Fruit fly (Drosophila melanogaster) whole organism, prepupa: ENCODE data around the gene Rala.

ENCODE experiments used
- CG10631 ChIP-seq: fragments of 200-800 bp; sonication (Bioruptor generic); optimal IDR thresholded peaks from 2 replicates; lab custom pipeline; 2016; ENCODE audit warnings: missing biosample characterization, missing genetic modification characterization
- CG10669 ChIP-seq: fragments of 200-800 bp; sonication (Bioruptor generic); optimal IDR thresholded peaks from 3 replicates; lab custom pipeline; 2018; ENCODE audit warnings: missing biosample characterization, mild to moderate bottlenecking, missing genetic modification characterization, moderate library complexity
- CG1621 ChIP-seq: fragments of 200-800 bp; sonication (Bioruptor generic); optimal IDR thresholded peaks from 3 replicates; lab custom pipeline; 2018; ENCODE audit warnings: missing biosample characterization, mild to moderate bottlenecking, missing genetic modification characterization
- CG16779 ChIP-seq: fragments of 200-800 bp; sonication (Bioruptor generic); optimal IDR thresholded peaks from 3 replicates; lab custom pipeline; 2017; ENCODE audit warnings: missing biosample characterization, mild to moderate bottlenecking, missing genetic modification characterization
- CG3032 ChIP-seq: fragments of 200-800 bp; optimal IDR thresholded peaks from 2 replicates; lab custom pipeline; 2019; ENCODE audit warnings: missing biosample characterization, mild to moderate bottlenecking, missing genetic modification characterization, moderate library complexity
- CG31627 ChIP-seq: fragments of 200-800 bp; sonication (Bioruptor generic); optimal IDR thresholded peaks from 3 replicates; lab custom pipeline; 2016; ENCODE audit warnings: missing biosample characterization, missing genetic modification characterization
- CG4318 ChIP-seq: fragments of 200-800 bp; sonication (Bioruptor generic); optimal IDR thresholded peaks from 3 replicates; lab custom pipeline; 2017; ENCODE audit warnings: missing biosample characterization, mild to moderate bottlenecking, missing genetic modification characterization
- CG6163 ChIP-seq: fragments of 200-800 bp; sonication (Bioruptor generic); IDR thresholded peaks from 3 replicates; pipeline ENCODE4 v1.3.6; 2022; ENCODE audit warnings: missing biosample characterization, missing genetic modification characterization
- CG6276 ChIP-seq: fragments of 200-800 bp; sonication (Bioruptor generic); optimal IDR thresholded peaks from 2 replicates; lab custom pipeline; 2017; ENCODE audit warnings: missing biosample characterization, mild to moderate bottlenecking, missing genetic modification characterization
- CG6792 ChIP-seq: fragments of 200-800 bp; sonication (Bioruptor generic); optimal IDR thresholded peaks from 3 replicates; lab custom pipeline; 2016; ENCODE audit warnings: missing biosample characterization, missing genetic modification characterization
- CG6808 ChIP-seq: fragments of 200-800 bp; sonication (Bioruptor generic); optimal IDR thresholded peaks from 3 replicates; lab custom pipeline; 2017; ENCODE audit warnings: missing biosample characterization, missing genetic modification characterization, mild to moderate bottlenecking, moderate library complexity, missing genetic modification reagents
- CG6854 ChIP-seq: fragments of 200-800 bp; sonication (Bioruptor generic); optimal IDR thresholded peaks from 2 replicates; lab custom pipeline; 2017; ENCODE audit warnings: missing biosample characterization, mild to moderate bottlenecking, missing genetic modification characterization
- CG7368 ChIP-seq: fragments of 200-800 bp; sonication (Bioruptor generic); optimal IDR thresholded peaks from 3 replicates; lab custom pipeline; 2016; ENCODE audit warnings: missing biosample characterization, missing genetic modification characterization
- CG8319 ChIP-seq: fragments of 200-800 bp; sonication (Bioruptor generic); optimal IDR thresholded peaks from 3 replicates; lab custom pipeline; 2016; ENCODE audit warnings: missing biosample characterization, missing genetic modification characterization
- CG8632 ChIP-seq: fragments of 200-800 bp; sonication (Bioruptor generic); optimal IDR thresholded peaks from 3 replicates; lab custom pipeline; 2016; ENCODE audit warnings: missing biosample characterization, missing genetic modification characterization
- CG9139 ChIP-seq: fragments of 200-800 bp; sonication (Bioruptor generic); optimal IDR thresholded peaks from 3 replicates; lab custom pipeline; 2017; ENCODE audit warnings: missing biosample characterization, mild to moderate bottlenecking, missing genetic modification characterization
- Eip78C ChIP-seq: fragments of 200-800 bp; sonication (Bioruptor generic); peaks from one replicate; lab custom pipeline; 2016; ENCODE audit warnings: missing biosample characterization, missing genetic modification characterization
- Eip93F ChIP-seq: fragments of 200-800 bp; sonication (Bioruptor generic); optimal IDR thresholded peaks from 2 replicates; lab custom pipeline; 2016; ENCODE audit warnings: missing biosample characterization, mild to moderate bottlenecking, missing genetic modification characterization
- Ets21C ChIP-seq: fragments of 200-800 bp; sonication (Bioruptor generic); optimal IDR thresholded peaks from 3 replicates; lab custom pipeline; 2016; ENCODE audit warnings: missing biosample characterization, missing genetic modification characterization
- Ets96B ChIP-seq: fragments of 200-800 bp; optimal IDR thresholded peaks from 2 replicates; lab custom pipeline; 2019; ENCODE audit warnings: missing biosample characterization, mild to moderate bottlenecking, missing genetic modification characterization, moderate library complexity
- Gug ChIP-seq: fragments of 200-800 bp; sonication (Bioruptor generic); IDR thresholded peaks from 2 replicates; pipeline ENCODE4 v1.3.6; 2022; ENCODE audit warnings: missing biosample characterization, missing genetic modification characterization
- Hr38 ChIP-seq: sonication (Bioruptor generic); optimal IDR thresholded peaks from 2 replicates; lab custom pipeline; 2016; ENCODE audit warnings: missing biosample characterization, missing genetic modification characterization
- Hr39 ChIP-seq: fragments of 200-800 bp; sonication (Bioruptor generic); optimal IDR thresholded peaks from 2 replicates; lab custom pipeline; 2016; ENCODE audit warnings: missing biosample characterization, missing genetic modification characterization
- Hr4 ChIP-seq: fragments of 200-800 bp; sonication (Bioruptor generic); optimal IDR thresholded peaks from 3 replicates; lab custom pipeline; 2016; ENCODE audit warnings: missing biosample characterization, missing genetic modification characterization
- Lpt ChIP-seq: fragments of 200-800 bp; sonication (Bioruptor generic); optimal IDR thresholded peaks from 3 replicates; lab custom pipeline; 2016; ENCODE audit warnings: missing biosample characterization, missing genetic modification characterization
- OdsH ChIP-seq: fragments of 200-800 bp; sonication (Bioruptor generic); optimal IDR thresholded peaks from 3 replicates; lab custom pipeline; 2016; ENCODE audit warnings: missing biosample characterization, missing genetic modification characterization
- Smox ChIP-seq: fragments of 200-800 bp; sonication (Bioruptor generic); optimal IDR thresholded peaks from 3 replicates; lab custom pipeline; 2016; ENCODE audit warnings: missing biosample characterization, missing genetic modification characterization
- Sox14 ChIP-seq: fragments of 200-800 bp; sonication (Bioruptor generic); optimal IDR thresholded peaks from 3 replicates; lab custom pipeline; 2016; ENCODE audit warnings: missing biosample characterization, missing genetic modification characterization
- Sox15 ChIP-seq: fragments of 200-800 bp; sonication (Bioruptor generic); optimal IDR thresholded peaks from 3 replicates; lab custom pipeline; 2016; ENCODE audit warnings: missing biosample characterization, missing genetic modification characterization
- acj6 ChIP-seq: fragments of 200-800 bp; sonication (Bioruptor generic); optimal IDR thresholded peaks from 3 replicates; lab custom pipeline; 2016; ENCODE audit warnings: missing biosample characterization, missing genetic modification characterization
- dac ChIP-seq: fragments of 200-800 bp; sonication (Bioruptor generic); optimal IDR thresholded peaks from 2 replicates; lab custom pipeline; 2017; ENCODE audit warnings: missing biosample characterization, mild to moderate bottlenecking, missing genetic modification characterization
- dsx ChIP-seq: fragments of 200-800 bp; optimal IDR thresholded peaks from 3 replicates; lab custom pipeline; 2019; ENCODE audit warnings: missing biosample characterization, mild to moderate bottlenecking, missing genetic modification characterization, moderate library complexity; ENCODE audit not compliant: poor library complexity, severe bottlenecking
- eg ChIP-seq: fragments of 200-800 bp; sonication (Bioruptor generic); IDR thresholded peaks from 3 replicates; pipeline ENCODE4 v1.3.6; 2022; ENCODE audit warnings: missing biosample characterization, missing genetic modification characterization
- fd59A ChIP-seq: fragments of 200-800 bp; sonication (Bioruptor generic); optimal IDR thresholded peaks from 2 replicates; lab custom pipeline; 2017; ENCODE audit warnings: missing biosample characterization, mild to moderate bottlenecking, missing genetic modification characterization, missing genetic modification reagents
- fkh ChIP-seq: fragments of 200-800 bp; sonication (Bioruptor generic); optimal IDR thresholded peaks from 3 replicates; lab custom pipeline; 2017; ENCODE audit warnings: missing biosample characterization, mild to moderate bottlenecking, missing genetic modification characterization, moderate library complexity
- lz ChIP-seq: fragments of 200-800 bp; sonication (Bioruptor generic); optimal IDR thresholded peaks from 3 replicates; lab custom pipeline; 2016; ENCODE audit warnings: missing biosample characterization, missing genetic modification characterization
- net ChIP-seq: fragments of 200-800 bp; sonication (Bioruptor generic); optimal IDR thresholded peaks from 3 replicates; lab custom pipeline; 2016; ENCODE audit warnings: missing biosample characterization, missing genetic modification characterization
- pdm3 ChIP-seq: fragments of 200-800 bp; sonication (Bioruptor generic); optimal IDR thresholded peaks from 3 replicates; lab custom pipeline; 2016; ENCODE audit warnings: missing biosample characterization, missing genetic modification characterization
- salr ChIP-seq, 2 experiments: fragments of 200-800 bp; sonication (Bioruptor generic); optimal IDR thresholded peaks; 3 replicates each; lab custom pipeline; 2016 to 2018; ENCODE audit warnings: missing biosample characterization in 2 of 2, missing genetic modification characterization in 2 of 2, mild to moderate bottlenecking in 1 of 2
- ss ChIP-seq, 2 experiments: fragments of 200-800 bp; sonication (Bioruptor generic); optimal IDR thresholded peaks; 2 replicates in 1 of 2; 3 replicates in 1 of 2; lab custom pipeline; 2017 to 2018; ENCODE audit warnings: mild to moderate bottlenecking in 2 of 2, missing biosample characterization in 2 of 2, missing genetic modification characterization in 2 of 2, moderate library complexity in 1 of 2
- svp ChIP-seq: fragments of 200-800 bp; sonication (Bioruptor generic); peaks from one replicate; lab custom pipeline; 2016; ENCODE audit warnings: missing biosample characterization, missing genetic modification characterization
- topi ChIP-seq: fragments of 200-800 bp; sonication (Bioruptor generic); optimal IDR thresholded peaks from 3 replicates; lab custom pipeline; 2016; ENCODE audit warnings: missing biosample characterization, missing genetic modification characterization
- vri ChIP-seq: fragments of 200-800 bp; sonication (Bioruptor generic); optimal IDR thresholded peaks from 3 replicates; lab custom pipeline; 2016; ENCODE audit warnings: missing biosample characterization, mild to moderate bottlenecking, missing genetic modification characterization

Rala gene

dm6 chrX:3672095-3672995, 47.1 kb downstream of the Rala start (continued):
- TF ChIP-seq salr (GFP tag; optimal IDR thresholded peaks at IDR 0.05; lab: Kevin White, UChicago): no peak
- peak; percentile 19 for TF ChIP-seq CG16779 (tag; lab: Kevin White, UChicago)
- TF ChIP-seq fkh: peak; percentile 48
- peak; percentile 23; the same call in 1 of the 2 replicates for TF ChIP-seq Gug (GFP tag; lab: Robert Waterston, UW)
- TF ChIP-seq Ets21C: peak; percentile 27
- TF ChIP-seq CG10631 (GFP tag; lab: Kevin White, UChicago): peak; percentile 33
- peak; percentile 24 for TF ChIP-seq pdm3 (GFP tag; lab: Kevin White, UChicago)
- TF ChIP-seq OdsH (GFP tag; lab: Kevin White, UChicago): peak; percentile 7
- peak; percentile 47 for TF ChIP-seq CG31627 (GFP tag; lab: Kevin White, UChicago)
- peak; percentile 82 for TF ChIP-seq eg (GFP tag; lab: Robert Waterston, UW)
- peak; percentile 61 for TF ChIP-seq Hr39 (GFP tag; lab: Kevin White, UChicago)
- peak; percentile 57 for TF ChIP-seq CG6854 (GFP tag; lab: Kevin White, UChicago)
- TF ChIP-seq CG1621 (tag; lab: Kevin White, UChicago): no peak
- no peak for TF ChIP-seq CG9139 (GFP tag; lab: Kevin White, UChicago)
- peak; percentile 23 for TF ChIP-seq Smox
- peak; percentile 64 for TF ChIP-seq CG6808 (GFP tag; lab: Kevin White, UChicago)
- peak; percentile 68 for TF ChIP-seq CG6163 (GFP tag; lab: Robert Waterston, UW)
- peak; percentile 19 for TF ChIP-seq CG6276

dm6 chrX:3671469-3672094, 47.9 kb downstream of the Rala start, which contains the start of the genes Parg and Mnt:
Gene Parg, minus strand, starts transcription at chrX:3671502.
Gene Mnt, plus strand, starts transcription at chrX:3671801.
- TF ChIP-seq eg (GFP tag; lab: Robert Waterston, UW) (peak; percentile 50; the same call in 1 of the 3 replicates), Sox14 (GFP tag; lab: Kevin White, UChicago) (peak; percentile 41), svp (GFP tag; lab: Kevin White, UChicago) (peak; percentile 63), CG1621 (tag; lab: Kevin White, UChicago) (peak; percentile 39), CG8632 (GFP tag; lab: Kevin White, UChicago) (no peak), Lpt (no peak), CG6163 (GFP tag; lab: Robert Waterston, UW) (peak; percentile 35; the same call in 1 of the 3 replicates), pdm3 (GFP tag; lab: Kevin White, UChicago) (peak; percentile 3)

- TF ChIP-seq CG10669 (no peak), Sox14 (GFP tag; lab: Kevin White, UChicago) (no peak), Hr38 (GFP tag; lab: Kevin White, UChicago) (no peak), lz (GFP tag; lab: Kevin White, UChicago) (peak; percentile 21), CG7368 (GFP tag; lab: Kevin White, UChicago) (no peak), dac (GFP tag; lab: Kevin White, UChicago) (no peak), topi (GFP tag; lab: Kevin White, UChicago) (peak; percentile 48), CG6808 (GFP tag; lab: Kevin White, UChicago) (no peak), Lpt (no peak), acj6 (GFP tag; lab: Kevin White, UChicago) (peak; percentile 16), Hr39 (GFP tag; lab: Kevin White, UChicago) (peak; percentile 4), CG8319 (GFP tag; lab: Kevin White, UChicago) (peak; percentile 1), CG4318 (GFP tag; lab: Kevin White, UChicago) (no peak), dsx (no peak), Ets96B (no peak), Hr4 (GFP tag; lab: Kevin White, UChicago) (peak; percentile 20), ss (GFP tag; optimal IDR thresholded peaks at IDR 0.05; lab: Kevin White, UChicago) (no peak), Eip78C (GFP tag; lab: Kevin White, UChicago) (peak; percentile 61), CG6792 (GFP tag; lab: Kevin White, UChicago) (peak; percentile 16), CG1621 (tag; lab: Kevin White, UChicago) (no peak), fd59A (GFP tag; lab: Kevin White, UChicago) (no peak), CG9139 (GFP tag; lab: Kevin White, UChicago) (no peak), Sox15 (GFP tag; lab: Kevin White, UChicago) (no peak), Eip93F (GFP tag; lab: Kevin White, UChicago) (no peak), CG3032 (no peak), CG16779 (tag; lab: Kevin White, UChicago) (no peak), svp (GFP tag; lab: Kevin White, UChicago) (peak; percentile 69), vri (GFP tag; lab: Kevin White, UChicago) (no peak), net (GFP tag; lab: Kevin White, UChicago) (peak; percentile 10)
These were observed 52.2 kb downstream of the Rala start, which contains the start of gene Ilp7 for dm6 chrX:3667199-3667671. Gene Ilp7, plus strand, starts transcription at chrX:3667621.
